Worm (Caenorhabditis elegans): Measurements from ENCODE around the gene idi-1.

DNA sequence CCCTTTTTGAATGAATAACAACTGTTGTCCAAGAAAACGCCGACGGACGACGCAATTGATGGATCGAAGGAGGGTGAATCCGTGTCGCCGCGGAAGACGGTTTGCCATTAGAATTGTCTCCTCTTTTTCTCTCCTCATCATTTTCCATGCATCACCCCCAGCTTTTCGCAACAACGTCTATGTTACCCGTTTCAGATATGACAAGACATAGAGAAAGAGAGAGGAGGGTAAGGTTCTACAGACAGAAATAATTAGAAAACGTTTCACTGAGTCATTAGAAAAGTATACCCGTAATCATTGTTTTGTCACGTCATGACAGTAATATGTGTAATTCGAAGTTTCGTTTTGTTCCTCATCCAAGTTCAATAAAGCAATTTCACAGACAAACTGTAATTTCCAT is 14.3 kb downstream of the idi-1 start:
- TF ChIP-seq Y116A8C.19 (tag; optimal IDR thresholded peaks at IDR 0.05; ENCODE audit: borderline replicate concordance) (no peak), snpc-4 (tag; optimal IDR thresholded peaks at IDR 0.05) (no peak), mdl-1 (tag; optimal IDR thresholded peaks at IDR 0.05) (no peak)

Measured in whole organism, L1 larva.